Fruit fly (Drosophila melanogaster) whole organism, embryonic: Measurements from ENCODE around the gene Gr5a.

Experiments used
- Asciz ChIP-seq: fragments of 200-800 bp; sonication (Bioruptor generic); optimal IDR thresholded peaks from 2 replicates; lab custom pipeline; 2017; ENCODE audit warnings: missing biosample characterization, mild to moderate bottlenecking, missing genetic modification characterization, missing genetic modification reagents
- Atf-2 ChIP-seq: fragments of 200-800 bp; sonication (Bioruptor generic); optimal IDR thresholded peaks from 2 replicates; lab custom pipeline; 2016; ENCODE audit warnings: missing biosample characterization, missing genetic modification characterization
- B-H1 ChIP-seq: fragments of 200-800 bp; sonication (Bioruptor generic); IDR thresholded peaks from 3 replicates; pipeline ENCODE4 v1.3.6; 2022; ENCODE audit warnings: missing biosample characterization, missing genetic modification characterization
- CG10959 ChIP-seq: fragments of 200-800 bp; sonication (Bioruptor generic); IDR thresholded peaks from 2 replicates; pipeline ENCODE4 v1.3.6; 2022; ENCODE audit warnings: missing biosample characterization, missing genetic modification characterization
- CG11085 ChIP-seq: fragments of 200-800 bp; sonication (Bioruptor generic); IDR thresholded peaks from 2 replicates; pipeline ENCODE4 v1.3.6; 2022; ENCODE audit warnings: missing biosample characterization, missing genetic modification characterization
- CG11560 ChIP-seq: fragments of 200-800 bp; sonication (Bioruptor generic); IDR thresholded peaks from 3 replicates; pipeline ENCODE4 v1.3.6; 2022; ENCODE audit warnings: missing biosample characterization, missing genetic modification characterization
- CG12744 ChIP-seq: fragments of 200-800 bp; sonication (Bioruptor generic); optimal IDR thresholded peaks from 2 replicates; lab custom pipeline; 2016; ENCODE audit warnings: missing biosample characterization, missing genetic modification characterization
- CG15011 ChIP-seq: fragments of 200-800 bp; sonication (Bioruptor generic); optimal IDR thresholded peaks from 3 replicates; lab custom pipeline; 2018; ENCODE audit warnings: missing biosample characterization, mild to moderate bottlenecking, missing genetic modification characterization
- CG1529 ChIP-seq: fragments of 200-800 bp; sonication (Bioruptor generic); optimal IDR thresholded peaks from 3 replicates; lab custom pipeline; 2018; ENCODE audit warnings: missing biosample characterization, missing genetic modification characterization
- CG1603 ChIP-seq: fragments of 200-800 bp; sonication (Bioruptor generic); optimal IDR thresholded peaks from 2 replicates; lab custom pipeline; 2019; ENCODE audit warnings: missing biosample characterization, mild to moderate bottlenecking, missing genetic modification characterization, moderate library complexity
- CG17328 ChIP-seq: fragments of 200-800 bp; sonication (Bioruptor generic); IDR thresholded peaks from 2 replicates; pipeline ENCODE4 v1.3.6; 2022; ENCODE audit warnings: missing biosample characterization, missing genetic modification characterization
- CG17829 ChIP-seq: fragments of 200-800 bp; optimal IDR thresholded peaks from 2 replicates; lab custom pipeline; 2019; ENCODE audit warnings: missing biosample characterization, mild to moderate bottlenecking, missing genetic modification characterization, moderate library complexity
- CG2678 ChIP-seq: fragments of 200-800 bp; sonication (Bioruptor generic); optimal IDR thresholded peaks from 3 replicates; lab custom pipeline; 2019; ENCODE audit warnings: missing biosample characterization, mild to moderate bottlenecking, missing genetic modification characterization, moderate library complexity
- CG33557 ChIP-seq: fragments of 200-800 bp; sonication (Bioruptor generic); optimal IDR thresholded peaks from 2 replicates; lab custom pipeline; 2019; ENCODE audit warnings: missing biosample characterization, mild to moderate bottlenecking, missing genetic modification characterization, moderate library complexity
- CG43689 ChIP-seq: fragments of 200-800 bp; sonication (Bioruptor generic); IDR thresholded peaks from 2 replicates; pipeline ENCODE4 v1.3.6; 2022; ENCODE audit warnings: missing biosample characterization, missing genetic modification characterization
- CG4617 ChIP-seq: fragments of 200-800 bp; sonication (Bioruptor generic); optimal IDR thresholded peaks from 3 replicates; lab custom pipeline; 2016; ENCODE audit warnings: missing biosample characterization, missing genetic modification characterization, borderline replicate concordance
- CG7745 ChIP-seq: fragments of 200-800 bp; sonication (Bioruptor generic); optimal IDR thresholded peaks from 2 replicates; lab custom pipeline; 2018; ENCODE audit warnings: missing biosample characterization, mild to moderate bottlenecking, missing genetic modification characterization, moderate library complexity
- CG7987 ChIP-seq: fragments of 200-800 bp; sonication (Bioruptor generic); optimal IDR thresholded peaks from 2 replicates; lab custom pipeline; 2018; ENCODE audit warnings: missing biosample characterization, mild to moderate bottlenecking, missing genetic modification characterization, moderate library complexity
- CG8089 ChIP-seq: fragments of 200-800 bp; sonication (Bioruptor generic); optimal IDR thresholded peaks from 3 replicates; lab custom pipeline; 2016; ENCODE audit warnings: missing biosample characterization, missing genetic modification characterization
- CG8281 ChIP-seq: fragments of 200-800 bp; sonication (Bioruptor generic); optimal IDR thresholded peaks from 2 replicates; lab custom pipeline; 2018; ENCODE audit warnings: missing biosample characterization, mild to moderate bottlenecking, missing genetic modification characterization, moderate library complexity
- CG8359 ChIP-seq: fragments of 200-800 bp; sonication (Bioruptor generic); optimal IDR thresholded peaks from 2 replicates; lab custom pipeline; 2017; ENCODE audit warnings: missing biosample characterization, mild to moderate bottlenecking, missing genetic modification characterization, borderline replicate concordance
- CG8388 ChIP-seq: fragments of 200-800 bp; sonication (Bioruptor generic); optimal IDR thresholded peaks from 2 replicates; lab custom pipeline; 2019; ENCODE audit warnings: missing biosample characterization, mild to moderate bottlenecking, missing genetic modification characterization, moderate library complexity
- Dfd ChIP-seq, 2 experiments: fragments of >200 bp; optimal IDR thresholded peaks; 2 replicates each; lab custom pipeline; 2017; ENCODE audit warnings: missing biosample characterization in 2 of 2, missing genetic modification characterization in 2 of 2
- E2f2 ChIP-seq: fragments of 200-800 bp; sonication (Bioruptor generic); IDR thresholded peaks from 2 replicates; pipeline ENCODE4 v1.3.6; 2022; ENCODE audit warnings: missing biosample characterization, missing genetic modification characterization
- HHEX ChIP-seq: fragments of 200-800 bp; sonication (Bioruptor generic); optimal IDR thresholded peaks from 3 replicates; lab custom pipeline; 2017; ENCODE audit warnings: missing biosample characterization, mild to moderate bottlenecking, missing genetic modification characterization, missing genetic modification reagents
- Hr78 ChIP-seq, 2 experiments: fragments of 200-800 bp in 1 of 2; fragments of >200 bp in 1 of 2; sonication (Bioruptor generic) in 1 of 2; optimal IDR thresholded peaks; 2 replicates each; lab custom pipeline; 2017 to 2019; ENCODE audit warnings: missing biosample characterization in 2 of 2, missing genetic modification characterization in 2 of 2, mild to moderate bottlenecking in 1 of 2, moderate library complexity in 1 of 2
- Lim3 ChIP-seq: fragments of 200-800 bp; sonication (Bioruptor generic); IDR thresholded peaks from 2 replicates; pipeline ENCODE4 v1.3.6; 2022; ENCODE audit warnings: missing biosample characterization, missing genetic modification characterization
- NC2β ChIP-seq: fragments of 200-800 bp; sonication (Bioruptor generic); optimal IDR thresholded peaks from 2 replicates; lab custom pipeline; 2016; ENCODE audit warnings: missing biosample characterization, missing genetic modification characterization
- Sry-δ ChIP-seq: fragments of 200-800 bp; sonication (Bioruptor generic); optimal IDR thresholded peaks from 2 replicates; lab custom pipeline; 2016; ENCODE audit warnings: missing biosample characterization, missing genetic modification characterization
- Xrp1 ChIP-seq: fragments of 200-800 bp; sonication (Bioruptor generic); IDR thresholded peaks from 2 replicates; pipeline ENCODE4 v1.3.6; 2022; ENCODE audit warnings: missing biosample characterization, missing genetic modification characterization
- ab ChIP-seq: fragments of 200-800 bp; sonication (Bioruptor generic); optimal IDR thresholded peaks from 2 replicates; lab custom pipeline; 2016; ENCODE audit warnings: missing biosample characterization, missing genetic modification characterization
- amos ChIP-seq: fragments of 200-800 bp; sonication (Bioruptor generic); IDR thresholded peaks from 2 replicates; pipeline ENCODE4 v1.3.6; 2022; ENCODE audit warnings: missing biosample characterization, missing genetic modification characterization; ENCODE audit not compliant: partially characterized antibody
- aop ChIP-seq: fragments of 200-800 bp; sonication (Bioruptor generic); IDR thresholded peaks from 2 replicates; pipeline ENCODE4 v1.3.6; 2022; ENCODE audit warnings: missing biosample characterization, missing genetic modification characterization
- bigmax ChIP-seq: fragments of 200-800 bp; sonication (Bioruptor generic); optimal IDR thresholded peaks from 2 replicates; lab custom pipeline; 2018; ENCODE audit warnings: missing biosample characterization, mild to moderate bottlenecking, missing genetic modification characterization
- btn ChIP-seq: fragments of 200-800 bp; sonication (Bioruptor generic); optimal IDR thresholded peaks from 2 replicates; lab custom pipeline; 2016; ENCODE audit warnings: missing biosample characterization, missing genetic modification characterization
- disco-r ChIP-seq: fragments of 200-800 bp; sonication (Bioruptor generic); optimal IDR thresholded peaks from 2 replicates; lab custom pipeline; 2016; ENCODE audit warnings: missing biosample characterization, missing genetic modification characterization
- eve ChIP-seq, 2 experiments: fragments of >200 bp; optimal IDR thresholded peaks; 2 replicates each; lab custom pipeline; 2017; ENCODE audit warnings: missing biosample characterization in 2 of 2, missing genetic modification characterization in 2 of 2
- fd3F ChIP-seq: fragments of 200-800 bp; sonication (Bioruptor generic); optimal IDR thresholded peaks from 2 replicates; lab custom pipeline; 2018; ENCODE audit warnings: missing biosample characterization, mild to moderate bottlenecking, missing genetic modification characterization, moderate library complexity
- gcm ChIP-seq: fragments of 200-800 bp; sonication (Bioruptor generic); optimal IDR thresholded peaks from 2 replicates; lab custom pipeline; 2019; ENCODE audit warnings: missing biosample characterization, mild to moderate bottlenecking, missing genetic modification characterization, moderate library complexity
- gfzf ChIP-seq: fragments of 200-800 bp; sonication (Bioruptor generic); optimal IDR thresholded peaks from 2 replicates; lab custom pipeline; 2016; ENCODE audit warnings: missing biosample characterization, mild to moderate bottlenecking, missing genetic modification characterization, moderate library complexity
- gt ChIP-seq: fragments of 200-800 bp; sonication (Bioruptor generic); IDR thresholded peaks from 2 replicates; pipeline ENCODE4 v1.3.6; 2022; ENCODE audit warnings: missing biosample characterization, missing genetic modification characterization
- hkb ChIP-seq, 2 experiments: fragments of 200-800 bp in 1 of 2; fragments of >200 bp in 1 of 2; sonication (Bioruptor generic) in 1 of 2; IDR thresholded peaks in 1 of 2; optimal IDR thresholded peaks in 1 of 2; 2 replicates each; pipeline versions ENCODE4 v1.3.6 to Lab custom; 2017 to 2022; ENCODE audit warnings: missing biosample characterization in 1 of 2, missing genetic modification characterization in 1 of 2
- insv ChIP-seq, 2 experiments: fragments of 200-800 bp; sonication (Bioruptor generic); optimal IDR thresholded peaks; 3 replicates each; lab custom pipeline; 2016 to 2018; ENCODE audit warnings: missing biosample characterization in 2 of 2, missing genetic modification characterization in 2 of 2
- inv ChIP-seq: fragments of 200-800 bp; sonication (Bioruptor generic); IDR thresholded peaks from 2 replicates; pipeline ENCODE4 v1.3.6; 2022; ENCODE audit warnings: missing biosample characterization, missing genetic modification characterization; ENCODE audit not compliant: partially characterized antibody
- kni ChIP-seq: fragments of 200-800 bp; sonication (Bioruptor generic); optimal IDR thresholded peaks from 3 replicates; lab custom pipeline; 2017; ENCODE audit warnings: mild to moderate bottlenecking, missing biosample characterization, missing genetic modification reagents, missing genetic modification characterization
- nerfin-1 ChIP-seq: fragments of 200-800 bp; sonication (Bioruptor generic); optimal IDR thresholded peaks from 3 replicates; lab custom pipeline; 2019; ENCODE audit warnings: missing biosample characterization, mild to moderate bottlenecking, missing genetic modification characterization, moderate library complexity
- onecut ChIP-seq: fragments of 200-800 bp; sonication (Bioruptor generic); IDR thresholded peaks from 2 replicates; pipeline ENCODE4 v1.3.6; 2022; ENCODE audit warnings: missing biosample characterization, missing genetic modification characterization
- psq ChIP-seq: fragments of 200-800 bp; sonication (Bioruptor generic); optimal IDR thresholded peaks from 2 replicates; lab custom pipeline; 2017; ENCODE audit warnings: missing biosample characterization, missing genetic modification characterization
- tin ChIP-seq: fragments of 200-800 bp; sonication (Bioruptor generic); optimal IDR thresholded peaks from 3 replicates; lab custom pipeline; 2016; ENCODE audit warnings: missing biosample characterization, missing genetic modification characterization

Gr5a gene

dm6 chrX:5699824-5700498 lies 19.5 kb downstream of the Gr5a start (continued):
- TF ChIP-seq CG1529 (GFP tag; lab: Kevin White, UChicago) (peak; percentile 52), CG7987 (no peak), CG43689 (GFP tag; lab: Robert Waterston, UW) (no peak), CG8388 (GFP tag; lab: Kevin White, UChicago) (peak; percentile 75), nerfin-1 (tag; lab: Kevin White, UChicago) (peak; percentile 23), fd3F (GFP tag; lab: Kevin White, UChicago) (peak; percentile 40), bigmax (no peak), btn (GFP tag; lab: Kevin White, UChicago) (no peak), tin (GFP tag; lab: Kevin White, UChicago) (peak; percentile 58), Hr78 (GFP tag; optimal IDR thresholded peaks at IDR 0.05; lab: Kevin White, UChicago) (peak in 1 of 2 experiments; percentile 21), disco-r (no peak), Atf-2 (GFP tag; lab: Kevin White, UChicago) (no peak), CG17328 (peak; percentile 48; the same call in 1 of the 2 replicates), Sry-δ (GFP tag; lab: Kevin White, UChicago) (no peak), aop (GFP tag; lab: Robert Waterston, UW) (no peak), NC2β (GFP tag; lab: Kevin White, UChicago) (peak; percentile 35), CG12744 (GFP tag; lab: Kevin White, UChicago) (no peak), CG10959 (GFP tag; lab: Robert Waterston, UW) (no peak), Asciz (GFP tag; lab: Kevin White, UChicago) (peak; percentile 66), gt (GFP tag; lab: Robert Waterston, UW) (no peak), gfzf (GFP tag; lab: Kevin White, UChicago) (no peak), hkb (optimal IDR thresholded peaks at IDR 0.05; lab: Kevin White, UChicago) (no peak), hkb (GFP tag; IDR thresholded peaks at IDR 0.05; lab: Robert Waterston, UW) (peak; percentile 73), kni (peak; percentile 13), Xrp1 (GFP tag; lab: Robert Waterston, UW) (peak; percentile 74), CG17829 (tag; lab: Kevin White, UChicago) (peak; percentile 60), CG8359 (GFP tag; lab: Kevin White, UChicago) (no peak), inv (no peak), E2f2 (peak; percentile 35; the same call in 1 of the 2 replicates), gcm (GFP tag; lab: Kevin White, UChicago) (peak; percentile 32), CG2678 (tag; lab: Kevin White, UChicago) (peak; percentile 73), CG15011 (GFP tag; lab: Kevin White, UChicago) (peak; percentile 39), CG11560 (tag; lab: Robert Waterston, UW) (no peak), onecut (GFP tag; lab: Robert Waterston, UW) (no peak), CG11085 (GFP tag; lab: Robert Waterston, UW) (no peak), HHEX (GFP tag; lab: Kevin White, UChicago) (peak; percentile 22), psq (GFP tag; lab: Kevin White, UChicago) (peak; percentile 3), Lim3 (GFP tag; lab: Robert Waterston, UW) (no peak), eve (GFP tag; optimal IDR thresholded peaks at IDR 0.05; lab: Kevin White, UChicago) (no peak), ab (GFP tag; lab: Kevin White, UChicago) (no peak), CG8089 (GFP tag; lab: Kevin White, UChicago) (no peak), Dfd (GFP tag; optimal IDR thresholded peaks at IDR 0.05; lab: Kevin White, UChicago) (no peak), CG8281 (peak; percentile 22), amos (no peak), insv (GFP tag; optimal IDR thresholded peaks at IDR 0.05; lab: Kevin White, UChicago) (no peak), CG1603 (tag; lab: Kevin White, UChicago) (peak; percentile 78), CG4617 (GFP tag; lab: Kevin White, UChicago) (peak; percentile 7), B-H1 (GFP tag; lab: Robert Waterston, UW) (peak; percentile 38; the same call in 1 of the 3 replicates), CG33557 (GFP tag; lab: Kevin White, UChicago) (no peak), CG7745 (tag; lab: Kevin White, UChicago) (no peak)
